Fruit fly (Drosophila melanogaster) whole organism, embryonic: ENCODE measurements around the gene CstF50.

Source experiments
- Ada2b ChIP-seq: fragments of 200-800 bp; sonication (Bioruptor generic); IDR thresholded peaks from 2 replicates; pipeline ENCODE4 v1.3.6; 2022; ENCODE audit warnings: missing biosample characterization, missing genetic modification characterization
- B-H2 ChIP-seq: fragments of 200-800 bp; sonication (Bioruptor generic); optimal IDR thresholded peaks from 2 replicates; lab custom pipeline; 2018; ENCODE audit warnings: missing biosample characterization, mild to moderate bottlenecking, missing genetic modification characterization
- Bgb ChIP-seq: fragments of 200-800 bp; sonication (Bioruptor generic); IDR thresholded peaks from 2 replicates; pipeline ENCODE4 v1.3.6; 2022; ENCODE audit warnings: missing biosample characterization, missing genetic modification characterization; ENCODE audit not compliant: partially characterized antibody
- CG11093 ChIP-seq: fragments of 200-800 bp; sonication (Bioruptor generic); IDR thresholded peaks from 3 replicates; pipeline ENCODE4 v1.3.6; 2022; ENCODE audit warnings: missing biosample characterization, missing genetic modification characterization
- CG12659 ChIP-seq: fragments of 200-800 bp; sonication (Bioruptor generic); optimal IDR thresholded peaks from 3 replicates; lab custom pipeline; 2017; ENCODE audit warnings: mild to moderate bottlenecking, missing biosample characterization, missing genetic modification reagents, missing genetic modification characterization
- CG14441 ChIP-seq: fragments of 200-800 bp; sonication (Bioruptor generic); IDR thresholded peaks from 2 replicates; pipeline ENCODE4 v1.3.6; 2022; ENCODE audit warnings: missing biosample characterization, missing genetic modification characterization
- CG15696 ChIP-seq: fragments of 200-800 bp; sonication (Bioruptor generic); optimal IDR thresholded peaks from 2 replicates; lab custom pipeline; 2019; ENCODE audit warnings: missing biosample characterization, mild to moderate bottlenecking, missing genetic modification characterization, moderate library complexity
- CG16815 ChIP-seq: fragments of 200-800 bp; sonication (Bioruptor generic); optimal IDR thresholded peaks from 3 replicates; lab custom pipeline; 2017; ENCODE audit warnings: missing biosample characterization, mild to moderate bottlenecking, missing genetic modification characterization
- CG17385 ChIP-seq: fragments of 200-800 bp; sonication (Bioruptor generic); optimal IDR thresholded peaks from 3 replicates; lab custom pipeline; 2018; ENCODE audit warnings: missing biosample characterization, mild to moderate bottlenecking, missing genetic modification characterization
- CG17612 ChIP-seq: fragments of 200-800 bp; sonication (Bioruptor generic); IDR thresholded peaks from 2 replicates; pipeline ENCODE4 v1.3.6; 2022; ENCODE audit warnings: missing biosample characterization, missing genetic modification characterization
- CG30020 ChIP-seq: fragments of 200-800 bp; optimal IDR thresholded peaks from 2 replicates; lab custom pipeline; 2019; ENCODE audit warnings: missing biosample characterization, mild to moderate bottlenecking, missing genetic modification characterization, moderate library complexity
- CG32767 ChIP-seq: fragments of 200-800 bp; sonication (Bioruptor generic); IDR thresholded peaks from 2 replicates; pipeline ENCODE4 v1.3.6; 2022; ENCODE audit warnings: missing biosample characterization, missing genetic modification characterization
- CG34224 ChIP-seq: fragments of 200-800 bp; sonication (Bioruptor generic); IDR thresholded peaks from 3 replicates; pipeline ENCODE4 v1.3.6; 2022; ENCODE audit warnings: missing biosample characterization, missing genetic modification characterization; ENCODE audit not compliant: partially characterized antibody
- CG5953 ChIP-seq: fragments of 200-800 bp; sonication (Bioruptor generic); IDR thresholded peaks from 2 replicates; pipeline ENCODE4 v1.3.6; 2022; ENCODE audit warnings: missing biosample characterization, missing genetic modification characterization
- CG6854 ChIP-seq: fragments of 200-800 bp; sonication (Bioruptor generic); optimal IDR thresholded peaks from 3 replicates; lab custom pipeline; 2017; ENCODE audit warnings: missing biosample characterization, mild to moderate bottlenecking, missing genetic modification characterization
- CG9932 ChIP-seq: fragments of 200-800 bp; sonication (Bioruptor generic); IDR thresholded peaks from 2 replicates; pipeline ENCODE4 v1.3.6; 2022; ENCODE audit warnings: missing biosample characterization, missing genetic modification characterization
- Ets97D ChIP-seq: fragments of 200-800 bp; sonication (Bioruptor generic); optimal IDR thresholded peaks from 3 replicates; lab custom pipeline; 2016; ENCODE audit warnings: missing biosample characterization, missing genetic modification characterization
- Jarid2 ChIP-seq: fragments of 200-800 bp; sonication (Bioruptor generic); optimal IDR thresholded peaks from 3 replicates; lab custom pipeline; 2017; ENCODE audit warnings: mild to moderate bottlenecking, missing biosample characterization, missing genetic modification reagents, missing genetic modification characterization
- Lpt ChIP-seq: fragments of >200 bp; optimal IDR thresholded peaks from 2 replicates; lab custom pipeline; 2018; ENCODE audit warnings: missing biosample characterization, missing genetic modification characterization
- Mad ChIP-seq: fragments of 200-800 bp; sonication (Bioruptor generic); optimal IDR thresholded peaks from 2 replicates; lab custom pipeline; 2016; ENCODE audit warnings: missing biosample characterization, missing genetic modification characterization
- Med ChIP-seq: fragments of 200-800 bp; sonication (Bioruptor generic); peaks from one replicate; lab custom pipeline; 2016; ENCODE audit warnings: missing biosample characterization, missing genetic modification characterization, mild to moderate bottlenecking, inconsistent platforms, moderate library complexity
- NFAT ChIP-seq: fragments of 200-800 bp; sonication (Bioruptor generic); IDR thresholded peaks from 2 replicates; pipeline ENCODE4 v1.3.6; 2022; ENCODE audit warnings: missing biosample characterization, missing genetic modification characterization
- Oli ChIP-seq: fragments of 200-800 bp; sonication (Bioruptor generic); optimal IDR thresholded peaks from 2 replicates; lab custom pipeline; 2018; ENCODE audit warnings: missing biosample characterization, mild to moderate bottlenecking, missing genetic modification characterization, moderate library complexity
- PHDP ChIP-seq: fragments of 200-800 bp; sonication (Bioruptor generic); optimal IDR thresholded peaks from 3 replicates; lab custom pipeline; 2018; ENCODE audit warnings: missing biosample characterization, mild to moderate bottlenecking, missing genetic modification characterization, moderate library complexity
- Six4 ChIP-seq: fragments of 200-800 bp; sonication (Bioruptor generic); optimal IDR thresholded peaks from 2 replicates; lab custom pipeline; 2016; ENCODE audit warnings: missing biosample characterization, missing genetic modification characterization
- Ssrp ChIP-seq: fragments of 200-800 bp; sonication (Bioruptor generic); optimal IDR thresholded peaks from 2 replicates; lab custom pipeline; 2018; ENCODE audit warnings: missing biosample characterization, mild to moderate bottlenecking, missing genetic modification characterization, moderate library complexity
- abd-A ChIP-seq: fragments of 200-800 bp; sonication (Bioruptor generic); optimal IDR thresholded peaks from 3 replicates; lab custom pipeline; 2019; ENCODE audit warnings: missing biosample characterization, mild to moderate bottlenecking, missing genetic modification characterization, moderate library complexity
- al ChIP-seq: fragments of 200-800 bp; sonication (Bioruptor generic); IDR thresholded peaks from 2 replicates; pipeline ENCODE4 v1.3.6; 2022; ENCODE audit warnings: missing biosample characterization, missing genetic modification characterization
- ap ChIP-seq: fragments of 200-800 bp; sonication (Bioruptor generic); IDR thresholded peaks from 2 replicates; pipeline ENCODE4 v1.3.6; 2022; ENCODE audit warnings: missing biosample characterization, missing genetic modification characterization
- bowl ChIP-seq: fragments of 200-800 bp; sonication (Bioruptor generic); IDR thresholded peaks from 2 replicates; pipeline ENCODE4 v1.3.6; 2022; ENCODE audit warnings: missing biosample characterization, missing genetic modification characterization
- caup ChIP-seq: fragments of 200-800 bp; sonication (Bioruptor generic); optimal IDR thresholded peaks from 3 replicates; lab custom pipeline; 2017; ENCODE audit warnings: missing biosample characterization, mild to moderate bottlenecking, missing genetic modification characterization, moderate library complexity; ENCODE audit not compliant: severe bottlenecking
- chinmo ChIP-seq: fragments of 200-800 bp; sonication (Bioruptor generic); IDR thresholded peaks from 4 replicates; pipeline ENCODE4 v1.3.6; 2022; ENCODE audit warnings: missing biosample characterization, missing genetic modification characterization; ENCODE audit not compliant: partially characterized antibody
- crol ChIP-seq: fragments of 200-800 bp; sonication (Bioruptor generic); IDR thresholded peaks from 2 replicates; pipeline ENCODE4 v1.3.6; 2022; ENCODE audit warnings: missing biosample characterization, missing genetic modification characterization
- emc ChIP-seq: fragments of 200-800 bp; sonication (Bioruptor generic); optimal IDR thresholded peaks from 2 replicates; lab custom pipeline; 2016; ENCODE audit warnings: missing biosample characterization, missing genetic modification characterization
- eve ChIP-seq, 2 experiments: fragments of >200 bp; optimal IDR thresholded peaks; 2 replicates each; lab custom pipeline; 2017; ENCODE audit warnings: missing biosample characterization in 2 of 2, missing genetic modification characterization in 2 of 2
- eyg ChIP-seq: fragments of 200-800 bp; sonication (Bioruptor generic); optimal IDR thresholded peaks from 3 replicates; lab custom pipeline; 2016; ENCODE audit warnings: missing biosample characterization, missing genetic modification characterization
- gfzf ChIP-seq: fragments of 200-800 bp; sonication (Bioruptor generic); optimal IDR thresholded peaks from 2 replicates; lab custom pipeline; 2016; ENCODE audit warnings: missing biosample characterization, mild to moderate bottlenecking, missing genetic modification characterization, moderate library complexity
- hbn ChIP-seq: fragments of 200-800 bp; sonication (Bioruptor generic); IDR thresholded peaks from 2 replicates; pipeline ENCODE4 v1.3.6; 2022; ENCODE audit warnings: missing biosample characterization, missing genetic modification characterization; ENCODE audit not compliant: partially characterized antibody
- ind ChIP-seq: fragments of 200-800 bp; sonication (Bioruptor generic); optimal IDR thresholded peaks from 3 replicates; lab custom pipeline; 2016; ENCODE audit warnings: missing biosample characterization, missing genetic modification characterization
- jigr1 ChIP-seq: fragments of 200-800 bp; sonication (Bioruptor generic); IDR thresholded peaks from 3 replicates; pipeline ENCODE4 v1.3.6; 2022; ENCODE audit warnings: missing biosample characterization, missing genetic modification characterization
- jumu ChIP-seq: fragments of 200-800 bp; sonication (Bioruptor generic); optimal IDR thresholded peaks from 3 replicates; lab custom pipeline; 2016; ENCODE audit warnings: missing biosample characterization, missing genetic modification characterization
- lov ChIP-seq, 2 experiments: fragments of 200-800 bp in 1 of 2; fragments of >200 bp in 1 of 2; sonication (Bioruptor generic) in 1 of 2; IDR thresholded peaks in 1 of 2; optimal IDR thresholded peaks in 1 of 2; 2 replicates in 1 of 2; 3 replicates in 1 of 2; pipeline versions ENCODE4 v1.3.6 to Lab custom; 2017 to 2022; ENCODE audit warnings: missing biosample characterization in 1 of 2, missing genetic modification characterization in 1 of 2
- luna ChIP-seq: fragments of 200-800 bp; sonication (Bioruptor generic); optimal IDR thresholded peaks from 2 replicates; lab custom pipeline; 2016; ENCODE audit warnings: missing biosample characterization, missing genetic modification characterization
- oc ChIP-seq: fragments of 200-800 bp; sonication (Bioruptor generic); optimal IDR thresholded peaks from 2 replicates; lab custom pipeline; 2018; ENCODE audit warnings: missing biosample characterization, mild to moderate bottlenecking, missing genetic modification characterization, moderate library complexity
- otp ChIP-seq: fragments of 200-800 bp; sonication (Bioruptor generic); IDR thresholded peaks from 3 replicates; pipeline ENCODE4, ENCODE4 v1.3.6; 2022; ENCODE audit warnings: missing biosample characterization, missing genetic modification characterization
- ro ChIP-seq: fragments of 200-800 bp; sonication (Bioruptor generic); IDR thresholded peaks from 2 replicates; pipeline ENCODE4 v1.3.6; 2022; ENCODE audit warnings: missing biosample characterization, missing genetic modification characterization
- ssp ChIP-seq: fragments of 200-800 bp; sonication (Bioruptor generic); IDR thresholded peaks from 2 replicates; pipeline ENCODE4 v1.3.6; 2022; ENCODE audit warnings: missing biosample characterization, missing genetic modification characterization
- unpg ChIP-seq: fragments of 200-800 bp; sonication (Bioruptor generic); optimal IDR thresholded peaks from 3 replicates; lab custom pipeline; 2018; ENCODE audit warnings: missing biosample characterization, mild to moderate bottlenecking, missing genetic modification characterization, moderate library complexity

Gene CstF50

dm6 chr3R:31776583-31777362 lies 40.0 kb upstream of the CstF50 start, which contains the start of the genes CG2126 and faf (continued):
- TF ChIP-seq Lpt (GFP tag; lab: Kevin White, UChicago): no peak
- TF ChIP-seq Mad (GFP tag; lab: Kevin White, UChicago): no peak
- TF ChIP-seq Oli (tag; lab: Kevin White, UChicago): peak; percentile 69
- TF ChIP-seq ap: no peak
- TF ChIP-seq CG12659 (GFP tag; lab: Kevin White, UChicago): peak; percentile 91
- TF ChIP-seq CG34224 (GFP tag; lab: Robert Waterston, UW): peak; percentile 51; the same call in 2 of the 3 replicates
- peak; percentile 54 for TF ChIP-seq CG16815 (GFP tag; lab: Kevin White, UChicago)
- peak; percentile 60 for TF ChIP-seq Ets97D (GFP tag; lab: Kevin White, UChicago)
- no peak for TF ChIP-seq Jarid2 (GFP tag; lab: Kevin White, UChicago)
- TF ChIP-seq bowl: 0 out of 2 replicates have a peak, but pooled peaks have one; percentile 32
- TF ChIP-seq CG5953: 0 out of 2 replicates have a peak, but pooled peaks have one; percentile 29
- TF ChIP-seq lov (optimal IDR thresholded peaks at IDR 0.05; lab: Kevin White, UChicago): no peak
- TF ChIP-seq lov (GFP tag; IDR thresholded peaks at IDR 0.05; lab: Robert Waterston, UW): 0 out of 3 replicates have a peak, but pooled peaks have one; percentile 41
- peak; percentile 23; the same call in 1 of the 2 replicates for TF ChIP-seq ro (GFP tag; lab: Robert Waterston, UW)
- no peak for TF ChIP-seq chinmo (GFP tag; lab: Robert Waterston, UW)
- peak; percentile 82 for TF ChIP-seq ind
- TF ChIP-seq eve (GFP tag; optimal IDR thresholded peaks at IDR 0.05; lab: Kevin White, UChicago): no peak
- no peak for TF ChIP-seq crol (GFP tag; lab: Robert Waterston, UW)
- TF ChIP-seq unpg (GFP tag; lab: Kevin White, UChicago): peak; percentile 82
- peak; percentile 61 for TF ChIP-seq ssp
- 0 out of 3 replicates have a peak, but pooled peaks have one; percentile 44 for TF ChIP-seq otp (GFP tag; lab: Robert Waterston, UW)
- TF ChIP-seq luna (GFP tag; lab: Kevin White, UChicago): no peak
- peak; percentile 53 for TF ChIP-seq Bgb (GFP tag; lab: Robert Waterston, UW)
- peak; percentile 87 for TF ChIP-seq CG9932
- TF ChIP-seq Six4: peak; percentile 70
- TF ChIP-seq jumu (GFP tag; lab: Kevin White, UChicago): peak; percentile 12
- TF ChIP-seq CG6854 (GFP tag; lab: Kevin White, UChicago): peak; percentile 14
- no peak for TF ChIP-seq abd-A (tag; lab: Kevin White, UChicago)
- TF ChIP-seq emc: peak; percentile 26
- TF ChIP-seq CG32767: peak; percentile 68
- peak; percentile 60; the same call in 2 of the 3 replicates for TF ChIP-seq jigr1 (GFP tag; lab: Robert Waterston, UW)
- TF ChIP-seq oc (tag; lab: Kevin White, UChicago): peak; percentile 58
- peak; percentile 77 for TF ChIP-seq CG17385 (GFP tag; lab: Kevin White, UChicago)
- peak; percentile 84 for TF ChIP-seq B-H2 (GFP tag; lab: Kevin White, UChicago)
- TF ChIP-seq NFAT (GFP tag; lab: Robert Waterston, UW): peak; percentile 85
- TF ChIP-seq CG14441: peak; percentile 76
- TF ChIP-seq caup: peak; percentile 73
- no peak; the same call in 1 of the 2 replicates for TF ChIP-seq CG17612 (GFP tag; lab: Robert Waterston, UW)
- peak; percentile 65 for TF ChIP-seq CG30020
- TF ChIP-seq CG11093 (GFP tag; lab: Robert Waterston, UW): peak; percentile 62; the same call in 2 of the 3 replicates
- no peak for TF ChIP-seq eyg (GFP tag; lab: Kevin White, UChicago)
- peak; percentile 90 for TF ChIP-seq Med (GFP tag; lab: Kevin White, UChicago)
- TF ChIP-seq PHDP: peak; percentile 82
- TF ChIP-seq hbn (GFP tag; lab: Robert Waterston, UW): no peak; the same call in 1 of the 2 replicates
- TF ChIP-seq al: peak; percentile 70
- peak; percentile 80 for TF ChIP-seq Ssrp (tag; lab: Kevin White, UChicago)
- TF ChIP-seq Ada2b (GFP tag; lab: Robert Waterston, UW): peak; percentile 68
- TF ChIP-seq CG15696 (tag; lab: Kevin White, UChicago): peak; percentile 73
- peak; percentile 34 for TF ChIP-seq gfzf (GFP tag; lab: Kevin White, UChicago)
